Worm (Caenorhabditis elegans) whole organism, L4/young adult: ENCODE data around the gene asp-3.

Source experiments
- W03F9.2 ChIP-seq: fragments of 150-350 bp; optimal IDR thresholded peaks from 2 replicates; lab custom pipeline; 2014; ENCODE audit warnings: missing biosample characterization, missing genetic modification characterization
- dao-5 ChIP-seq: sonication (generic microtip); optimal IDR thresholded peaks from 2 replicates; lab custom pipeline; 2016; ENCODE audit warnings: missing genotype, missing genetic modification characterization, moderate library complexity, missing compliant biosample characterization
- him-1 ChIP-seq: sonication (generic microtip); optimal IDR thresholded peaks from 2 replicates; lab custom pipeline; 2016; ENCODE audit warnings: missing genotype, missing genetic modification reagents, missing genetic modification characterization, missing compliant biosample characterization

DNA sequence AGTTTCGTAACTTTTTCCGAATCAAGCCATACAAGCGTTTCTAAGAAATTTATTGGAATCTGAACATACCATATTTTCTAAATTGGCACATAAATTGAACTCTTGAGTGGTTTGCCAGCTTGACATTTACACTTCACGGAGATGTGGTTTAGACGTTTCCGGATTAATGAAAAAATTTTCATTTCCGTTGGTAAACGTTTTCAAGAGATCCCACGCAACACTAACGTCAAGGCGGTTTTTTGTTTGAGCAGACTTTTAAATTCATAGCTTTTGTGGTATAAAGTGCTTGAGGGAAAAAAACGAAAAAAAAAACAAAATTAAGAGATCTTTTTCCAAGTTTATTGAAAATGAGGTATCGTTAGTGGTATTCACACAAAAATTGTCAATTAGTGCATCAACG lies 44.3 kb downstream of the asp-3 start, which contains the start of gene F41B4.2:
- TF ChIP-seq dao-5 (no peak), him-1 (no peak), W03F9.2 (tag; lab: Kevin White, UChicago) (no peak)
